Worm (Caenorhabditis elegans): ENCODE data around the gene ZK666.14.

ce11 chrII:10519863-10520262, 25.3 kb downstream of the ZK666.14 start:
- TF ChIP-seq nhr-11 (tag; optimal IDR thresholded peaks at IDR 0.05) (no peak), F13H6.1 (tag; optimal IDR thresholded peaks at IDR 0.05) (no peak), ceh-9 (tag; optimal IDR thresholded peaks at IDR 0.05) (no peak), sox-2 (GFP tag; IDR thresholded peaks at IDR 0.05) (no peak), ama-1 (optimal IDR thresholded peaks at IDR 0.05) (no peak), ceh-45 (GFP tag; IDR thresholded peaks at IDR 0.05) (no peak), syd-9 (tag; optimal IDR thresholded peaks at IDR 0.05) (no peak), madf-2 (tag; optimal IDR thresholded peaks at IDR 0.05) (no peak), unc-55 (GFP tag; optimal IDR thresholded peaks at IDR 0.05) (no peak), fax-1 (tag; optimal IDR thresholded peaks at IDR 0.05) (no peak), ttx-3 (tag; optimal IDR thresholded peaks at IDR 0.05) (no peak)

Data from whole organism, late embryonic.